Fruit fly (Drosophila melanogaster) whole organism, embryonic: ENCODE measurements around the gene trx.
A peak's percentile ranks its signal among the peaks of the same experiment; 100 is the strongest.

Source experiments
- Abd-B ChIP-seq: fragments of 200-800 bp; sonication (Bioruptor generic); optimal IDR thresholded peaks from 2 replicates; lab custom pipeline; 2018; ENCODE audit warnings: missing biosample characterization, mild to moderate bottlenecking, missing genetic modification characterization, moderate library complexity
- Bgb ChIP-seq: fragments of 200-800 bp; sonication (Bioruptor generic); IDR thresholded peaks from 2 replicates; pipeline ENCODE4 v1.3.6; 2022; ENCODE audit warnings: missing biosample characterization, missing genetic modification characterization; ENCODE audit not compliant: partially characterized antibody
- CG10431 ChIP-seq: fragments of 200-800 bp; sonication (Bioruptor generic); optimal IDR thresholded peaks from 3 replicates; lab custom pipeline; 2018; ENCODE audit warnings: missing biosample characterization, mild to moderate bottlenecking, missing genetic modification characterization
- CG11247 ChIP-seq: fragments of 200-800 bp; sonication (Bioruptor generic); IDR thresholded peaks from 2 replicates; pipeline ENCODE4 v1.3.6; 2022; ENCODE audit warnings: missing biosample characterization, missing genetic modification characterization
- CG11456 ChIP-seq: fragments of 200-800 bp; sonication (Bioruptor generic); IDR thresholded peaks from 3 replicates; pipeline ENCODE4 v1.3.6; 2022; ENCODE audit warnings: missing biosample characterization, missing genetic modification characterization
- CG11695 ChIP-seq: fragments of 200-800 bp; sonication (Bioruptor generic); IDR thresholded peaks from 3 replicates; pipeline ENCODE4 v1.3.6; 2022; ENCODE audit warnings: missing biosample characterization, missing genetic modification characterization
- CG1603 ChIP-seq: fragments of 200-800 bp; sonication (Bioruptor generic); optimal IDR thresholded peaks from 2 replicates; lab custom pipeline; 2019; ENCODE audit warnings: missing biosample characterization, mild to moderate bottlenecking, missing genetic modification characterization, moderate library complexity
- CG16813 ChIP-seq: fragments of 200-800 bp; sonication (Bioruptor generic); IDR thresholded peaks from 3 replicates; pipeline ENCODE4 v1.3.6; 2022; ENCODE audit warnings: missing biosample characterization, missing genetic modification characterization; ENCODE audit not compliant: partially characterized antibody
- CG2202 ChIP-seq: fragments of 200-800 bp; sonication (Bioruptor generic); optimal IDR thresholded peaks from 2 replicates; lab custom pipeline; 2018; ENCODE audit warnings: missing biosample characterization, mild to moderate bottlenecking, missing genetic modification characterization
- CG3065 ChIP-seq: fragments of 200-800 bp; sonication (Bioruptor generic); optimal IDR thresholded peaks from 2 replicates; lab custom pipeline; 2016; ENCODE audit warnings: missing biosample characterization, missing genetic modification characterization
- CG32772 ChIP-seq: fragments of 200-800 bp; sonication (Bioruptor generic); IDR thresholded peaks from 2 replicates; pipeline ENCODE4 v1.3.6; 2022; ENCODE audit warnings: missing biosample characterization, missing genetic modification characterization
- CG3281 ChIP-seq: fragments of 200-800 bp; sonication (Bioruptor generic); optimal IDR thresholded peaks from 3 replicates; lab custom pipeline; 2017; ENCODE audit warnings: missing biosample characterization, mild to moderate bottlenecking, missing genetic modification characterization
- CG42726 ChIP-seq: fragments of 200-800 bp; sonication (Bioruptor generic); IDR thresholded peaks from 2 replicates; pipeline ENCODE4 v1.3.6; 2022; ENCODE audit warnings: missing biosample characterization, missing genetic modification characterization; ENCODE audit not compliant: partially characterized antibody
- CG4328 ChIP-seq: fragments of 200-800 bp; sonication (Bioruptor generic); optimal IDR thresholded peaks from 3 replicates; lab custom pipeline; 2017; ENCODE audit warnings: missing biosample characterization, missing genetic modification reagents, missing genetic modification characterization
- CG4854 ChIP-seq: fragments of 200-800 bp; sonication (Bioruptor generic); optimal IDR thresholded peaks from 2 replicates; lab custom pipeline; 2016; ENCODE audit warnings: missing biosample characterization, missing genetic modification characterization, inconsistent platforms
- CG5953 ChIP-seq: fragments of 200-800 bp; sonication (Bioruptor generic); IDR thresholded peaks from 2 replicates; pipeline ENCODE4 v1.3.6; 2022; ENCODE audit warnings: missing biosample characterization, missing genetic modification characterization
- CG7357 ChIP-seq: fragments of 200-800 bp; sonication (Bioruptor generic); IDR thresholded peaks from 3 replicates; pipeline ENCODE4 v1.3.6; 2022; ENCODE audit warnings: missing biosample characterization, missing genetic modification characterization
- CG9727 ChIP-seq: fragments of 200-800 bp; sonication (Bioruptor generic); optimal IDR thresholded peaks from 3 replicates; lab custom pipeline; 2017; ENCODE audit warnings: missing biosample characterization, mild to moderate bottlenecking, missing genetic modification characterization
- Elba2 ChIP-seq: fragments of 200-800 bp; sonication (Bioruptor generic); optimal IDR thresholded peaks from 3 replicates; lab custom pipeline; 2016; ENCODE audit warnings: missing biosample characterization, missing genetic modification characterization
- HHEX ChIP-seq: fragments of 200-800 bp; sonication (Bioruptor generic); optimal IDR thresholded peaks from 3 replicates; lab custom pipeline; 2017; ENCODE audit warnings: missing biosample characterization, mild to moderate bottlenecking, missing genetic modification characterization, missing genetic modification reagents
- HLH4C ChIP-seq: fragments of 200-800 bp; sonication (Bioruptor generic); IDR thresholded peaks from 3 replicates; pipeline ENCODE4 v1.3.6; 2022; ENCODE audit warnings: missing biosample characterization, missing genetic modification characterization; ENCODE audit not compliant: partially characterized antibody
- Hand ChIP-seq: fragments of 200-800 bp; sonication (Bioruptor generic); optimal IDR thresholded peaks from 2 replicates; lab custom pipeline; 2017; ENCODE audit warnings: mild to moderate bottlenecking, missing biosample characterization, missing genetic modification reagents, missing genetic modification characterization
- Hmx ChIP-seq: fragments of 200-800 bp; sonication (Bioruptor generic); optimal IDR thresholded peaks from 2 replicates; lab custom pipeline; 2016; ENCODE audit warnings: missing biosample characterization, missing genetic modification characterization
- Kr ChIP-seq: fragments of 200-800 bp; sonication (Bioruptor generic); optimal IDR thresholded peaks from 2 replicates; lab custom pipeline; 2017; ENCODE audit warnings: missing biosample characterization, mild to moderate bottlenecking, missing genetic modification characterization
- Lim3 ChIP-seq: fragments of 200-800 bp; sonication (Bioruptor generic); IDR thresholded peaks from 2 replicates; pipeline ENCODE4 v1.3.6; 2022; ENCODE audit warnings: missing biosample characterization, missing genetic modification characterization
- Myb ChIP-seq: fragments of 200-800 bp; sonication (Bioruptor generic); optimal IDR thresholded peaks from 2 replicates; lab custom pipeline; 2016; ENCODE audit warnings: missing biosample characterization, missing genetic modification characterization
- NFAT ChIP-seq: fragments of 200-800 bp; sonication (Bioruptor generic); IDR thresholded peaks from 2 replicates; pipeline ENCODE4 v1.3.6; 2022; ENCODE audit warnings: missing biosample characterization, missing genetic modification characterization
- Nf-YA ChIP-seq: fragments of 200-800 bp; sonication (Bioruptor generic); IDR thresholded peaks from 2 replicates; pipeline ENCODE4 v1.3.6; 2022; ENCODE audit warnings: missing biosample characterization, missing genetic modification characterization
- Optix ChIP-seq: fragments of 200-800 bp; sonication (Bioruptor generic); IDR thresholded peaks from 3 replicates; pipeline ENCODE4 v1.3.6; 2022; ENCODE audit warnings: missing biosample characterization, missing genetic modification characterization
- Scr ChIP-seq: fragments of 200-800 bp; sonication (Bioruptor generic); IDR thresholded peaks from 2 replicates; pipeline ENCODE4 v1.3.6; 2022; ENCODE audit warnings: missing biosample characterization, missing genetic modification characterization; ENCODE audit not compliant: partially characterized antibody
- Sin3A ChIP-seq: fragments of >200 bp; optimal IDR thresholded peaks from 2 replicates; lab custom pipeline; 2018
- Sox102F ChIP-seq: fragments of 200-800 bp; sonication (Bioruptor generic); optimal IDR thresholded peaks from 2 replicates; lab custom pipeline; 2018; ENCODE audit warnings: missing biosample characterization, mild to moderate bottlenecking, missing genetic modification characterization, moderate library complexity
- Trl ChIP-seq, 3 experiments: fragments of >200 bp in 2 of 3; fragments of 200-800 bp in 1 of 3; sonication (Bioruptor generic) in 1 of 3; optimal IDR thresholded peaks; 2 replicates in 1 of 3; 3 replicates in 2 of 3; lab custom pipeline; 2016 to 2017; ENCODE audit warnings: missing biosample characterization in 1 of 3, missing genetic modification characterization in 1 of 3
- ac ChIP-seq: fragments of 200-800 bp; sonication (Bioruptor generic); optimal IDR thresholded peaks from 3 replicates; lab custom pipeline; 2017; ENCODE audit warnings: missing biosample characterization, mild to moderate bottlenecking, missing genetic modification characterization
- bowl ChIP-seq: fragments of 200-800 bp; sonication (Bioruptor generic); IDR thresholded peaks from 2 replicates; pipeline ENCODE4 v1.3.6; 2022; ENCODE audit warnings: missing biosample characterization, missing genetic modification characterization
- corto ChIP-seq: fragments of 200-800 bp; sonication (Bioruptor generic); optimal IDR thresholded peaks from 2 replicates; lab custom pipeline; 2016; ENCODE audit warnings: missing biosample characterization, mild to moderate bottlenecking, missing genetic modification characterization, moderate library complexity
- cwo ChIP-seq: fragments of 200-800 bp; sonication (Bioruptor generic); optimal IDR thresholded peaks from 3 replicates; lab custom pipeline; 2017; ENCODE audit warnings: missing biosample characterization, missing genetic modification characterization, mild to moderate bottlenecking, moderate library complexity, missing genetic modification reagents
- esg ChIP-seq: fragments of 200-800 bp; sonication (Bioruptor generic); conservative IDR thresholded peaks from 2 replicates; pipeline ENCODE4 v1.3.6; 2022; ENCODE audit warnings: missing biosample characterization, missing genetic modification characterization
- ftz-f1 ChIP-seq: fragments of 200-800 bp; sonication (Bioruptor generic); optimal IDR thresholded peaks from 2 replicates; lab custom pipeline; 2016; ENCODE audit warnings: missing biosample characterization, missing genetic modification characterization
- grau ChIP-seq: fragments of 200-800 bp; optimal IDR thresholded peaks from 3 replicates; lab custom pipeline; 2019; ENCODE audit warnings: missing biosample characterization, mild to moderate bottlenecking, missing genetic modification characterization, moderate library complexity
- h ChIP-seq: fragments of >200 bp; optimal IDR thresholded peaks from 2 replicates; lab custom pipeline; 2017
- hb ChIP-seq: fragments of 200-800 bp; sonication (Bioruptor generic); IDR thresholded peaks from 3 replicates; pipeline ENCODE4 v1.3.6; 2022; ENCODE audit warnings: missing biosample characterization, missing genetic modification characterization; ENCODE audit not compliant: partially characterized antibody
- hkb ChIP-seq, 2 experiments: fragments of 200-800 bp in 1 of 2; fragments of >200 bp in 1 of 2; sonication (Bioruptor generic) in 1 of 2; IDR thresholded peaks in 1 of 2; optimal IDR thresholded peaks in 1 of 2; 2 replicates each; pipeline versions ENCODE4 v1.3.6 to Lab custom; 2017 to 2022; ENCODE audit warnings: missing biosample characterization in 1 of 2, missing genetic modification characterization in 1 of 2
- insv ChIP-seq, 2 experiments: fragments of 200-800 bp; sonication (Bioruptor generic); optimal IDR thresholded peaks; 3 replicates each; lab custom pipeline; 2016 to 2018; ENCODE audit warnings: missing biosample characterization in 2 of 2, missing genetic modification characterization in 2 of 2
- nerfin-1 ChIP-seq: fragments of 200-800 bp; sonication (Bioruptor generic); optimal IDR thresholded peaks from 3 replicates; lab custom pipeline; 2019; ENCODE audit warnings: missing biosample characterization, mild to moderate bottlenecking, missing genetic modification characterization, moderate library complexity
- org-1 ChIP-seq: fragments of 200-800 bp; sonication (Bioruptor generic); optimal IDR thresholded peaks from 2 replicates; lab custom pipeline; 2017; ENCODE audit warnings: missing biosample characterization, missing genetic modification characterization
- salm ChIP-seq: fragments of 200-800 bp; sonication (Bioruptor generic); optimal IDR thresholded peaks from 2 replicates; lab custom pipeline; 2018; ENCODE audit warnings: missing biosample characterization, mild to moderate bottlenecking, missing genetic modification characterization
- slou ChIP-seq: fragments of 200-800 bp; sonication (Bioruptor generic); optimal IDR thresholded peaks from 3 replicates; lab custom pipeline; 2016; ENCODE audit warnings: missing biosample characterization, missing genetic modification characterization
- stwl ChIP-seq: fragments of 200-800 bp; sonication (Bioruptor generic); optimal IDR thresholded peaks from 3 replicates; lab custom pipeline; 2018; ENCODE audit warnings: missing biosample characterization, mild to moderate bottlenecking, missing genetic modification characterization, moderate library complexity
- tin ChIP-seq: fragments of 200-800 bp; sonication (Bioruptor generic); optimal IDR thresholded peaks from 3 replicates; lab custom pipeline; 2016; ENCODE audit warnings: missing biosample characterization, missing genetic modification characterization
- trem ChIP-seq: fragments of 200-800 bp; optimal IDR thresholded peaks from 3 replicates; lab custom pipeline; 2019; ENCODE audit warnings: missing biosample characterization, mild to moderate bottlenecking, missing genetic modification characterization, moderate library complexity

Gene trx

DNA sequence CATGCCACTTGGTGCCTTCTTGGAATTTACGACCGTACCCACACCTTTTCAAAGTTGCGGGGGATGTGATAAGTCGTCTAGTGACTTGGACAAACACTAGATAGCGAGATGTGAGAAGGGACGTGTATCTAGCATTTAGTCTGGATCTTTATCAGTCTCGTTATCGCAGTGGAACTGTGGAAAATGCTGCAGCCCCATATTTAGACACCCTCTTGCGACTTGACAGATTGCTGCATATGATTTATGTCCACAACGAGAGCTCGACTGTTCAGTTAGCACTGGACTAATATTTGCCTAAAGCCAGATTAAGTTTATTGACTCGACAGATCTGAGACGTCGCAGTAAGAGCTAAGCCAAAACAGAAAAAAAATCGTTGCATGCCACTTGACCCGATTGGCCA is 13.2 kb upstream of the trx start (continued):
- no peak for TF ChIP-seq Abd-B
- TF ChIP-seq Hand (GFP tag; lab: Kevin White, UChicago), result no peak
- TF ChIP-seq ftz-f1 (GFP tag; lab: Kevin White, UChicago), result no peak
- no peak for TF ChIP-seq CG11247 (GFP tag; lab: Robert Waterston, UW)
- no peak for TF ChIP-seq cwo (GFP tag; lab: Kevin White, UChicago)
- no peak for TF ChIP-seq Sox102F
- no peak for TF ChIP-seq esg (GFP tag; lab: Robert Waterston, UW)
- no peak for TF ChIP-seq Bgb (GFP tag; lab: Robert Waterston, UW)
- no peak for TF ChIP-seq Lim3 (GFP tag; lab: Robert Waterston, UW)
- no peak for TF ChIP-seq ac (GFP tag; lab: Kevin White, UChicago)
- TF ChIP-seq bowl (GFP tag; lab: Robert Waterston, UW), result no peak
- no peak for TF ChIP-seq tin (GFP tag; lab: Kevin White, UChicago)
- no peak for TF ChIP-seq CG16813 (GFP tag; lab: Robert Waterston, UW)
- peak; percentile 53 for TF ChIP-seq nerfin-1 (tag; lab: Kevin White, UChicago)
- no peak for TF ChIP-seq corto
- TF ChIP-seq CG42726, result no peak
- TF ChIP-seq CG2202 (tag; lab: Kevin White, UChicago), result peak; percentile 30
- no peak for TF ChIP-seq h (lab: Kevin White, UChicago)
- TF ChIP-seq CG3281 (GFP tag; lab: Kevin White, UChicago), result peak; percentile 13
- no peak for TF ChIP-seq CG1603 (tag; lab: Kevin White, UChicago)
- TF ChIP-seq Hmx, result no peak
- peak; percentile 52 for TF ChIP-seq HHEX (GFP tag; lab: Kevin White, UChicago)
- TF ChIP-seq CG32772, result no peak
- TF ChIP-seq salm, result no peak
- no peak for TF ChIP-seq Optix (GFP tag; lab: Robert Waterston, UW)
- no peak for TF ChIP-seq CG4854 (GFP tag; lab: Kevin White, UChicago)
- no peak for TF ChIP-seq CG3065 (GFP tag; lab: Kevin White, UChicago)
- no peak for TF ChIP-seq HLH4C (GFP tag; lab: Robert Waterston, UW)
- TF ChIP-seq hb, result no peak
- no peak for TF ChIP-seq hkb (optimal IDR thresholded peaks at IDR 0.05; lab: Kevin White, UChicago)
- TF ChIP-seq hkb (GFP tag; IDR thresholded peaks at IDR 0.05; lab: Robert Waterston, UW), result no peak; the same call in none of the 2 replicates
- TF ChIP-seq Nf-YA (GFP tag; lab: Robert Waterston, UW), result no peak
- TF ChIP-seq NFAT (GFP tag; lab: Robert Waterston, UW), result no peak
- TF ChIP-seq trem (tag; lab: Kevin White, UChicago), result no peak
- TF ChIP-seq CG10431 (GFP tag; lab: Kevin White, UChicago), result peak; percentile 47
- TF ChIP-seq insv (GFP tag; optimal IDR thresholded peaks at IDR 0.05; lab: Kevin White, UChicago), result no peak
- TF ChIP-seq Elba2, result no peak
- no peak for TF ChIP-seq CG11456 (GFP tag; lab: Robert Waterston, UW)
- TF ChIP-seq Myb (GFP tag; lab: Kevin White, UChicago), result no peak
- no peak for TF ChIP-seq CG7357 (GFP tag; lab: Robert Waterston, UW)
- TF ChIP-seq CG11695 (GFP tag; lab: Robert Waterston, UW), result no peak
- TF ChIP-seq Trl (optimal IDR thresholded peaks at IDR 0.05; lab: Kevin White, UChicago), result no peak
- no peak for TF ChIP-seq Trl (GFP tag; optimal IDR thresholded peaks at IDR 0.05; lab: Kevin White, UChicago)
- no peak for TF ChIP-seq Sin3A (lab: Kevin White, UChicago)
- TF ChIP-seq stwl, result no peak
- TF ChIP-seq grau (tag; lab: Kevin White, UChicago), result no peak
- TF ChIP-seq Scr (GFP tag; lab: Robert Waterston, UW), result no peak
- no peak for TF ChIP-seq Kr (GFP tag; lab: Kevin White, UChicago)
- no peak for TF ChIP-seq slou
- TF ChIP-seq org-1, result no peak
- TF ChIP-seq CG9727, result peak; percentile 6
- no peak for TF ChIP-seq CG5953 (GFP tag; lab: Robert Waterston, UW)
- TF ChIP-seq CG4328 (GFP tag; lab: Kevin White, UChicago), result peak; percentile 35
